Fruit fly (Drosophila melanogaster) whole organism, adult: ENCODE results near the gene mRRF1.

Experiments used
- CG11617 ChIP-seq: fragments of 200-800 bp; sonication (Bioruptor generic); optimal IDR thresholded peaks from 2 replicates; lab custom pipeline; 2017; ENCODE audit warnings: mild to moderate bottlenecking, missing biosample characterization, missing genetic modification reagents, missing genetic modification characterization
- CG12768 ChIP-seq: fragments of 200-800 bp; sonication (Bioruptor generic); optimal IDR thresholded peaks from 2 replicates; lab custom pipeline; 2017; ENCODE audit warnings: missing biosample characterization, missing genetic modification characterization, mild to moderate bottlenecking, moderate library complexity, missing genetic modification reagents
- CG14711 ChIP-seq: fragments of 200-800 bp; sonication (Bioruptor generic); optimal IDR thresholded peaks from 2 replicates; lab custom pipeline; 2018; ENCODE audit warnings: missing biosample characterization, mild to moderate bottlenecking, missing genetic modification characterization, moderate library complexity
- CG1620 ChIP-seq: fragments of 200-800 bp; sonication (Bioruptor generic); optimal IDR thresholded peaks from 2 replicates; lab custom pipeline; 2016; ENCODE audit warnings: missing biosample characterization, missing genetic modification characterization
- CG33017 ChIP-seq: fragments of 200-800 bp; sonication (Bioruptor generic); optimal IDR thresholded peaks from 2 replicates; lab custom pipeline; 2018; ENCODE audit warnings: missing biosample characterization, mild to moderate bottlenecking, missing genetic modification characterization, moderate library complexity
- CG5204 ChIP-seq: fragments of 200-800 bp; sonication (Bioruptor generic); optimal IDR thresholded peaks from 2 replicates; lab custom pipeline; 2016; ENCODE audit warnings: missing biosample characterization, missing genetic modification characterization
- CG7045 ChIP-seq: fragments of 200-800 bp; sonication (Bioruptor generic); optimal IDR thresholded peaks from 2 replicates; lab custom pipeline; 2017; ENCODE audit warnings: missing biosample characterization, mild to moderate bottlenecking, missing genetic modification characterization
- CG7101 ChIP-seq: fragments of 200-800 bp; sonication (Bioruptor generic); optimal IDR thresholded peaks from 2 replicates; lab custom pipeline; 2018; ENCODE audit warnings: missing biosample characterization, mild to moderate bottlenecking, missing genetic modification characterization, moderate library complexity
- Clk ChIP-seq: fragments of 200-800 bp; sonication (Bioruptor generic); optimal IDR thresholded peaks from 2 replicates; lab custom pipeline; 2017; ENCODE audit warnings: missing biosample characterization, missing genetic modification characterization
- Crg-1 ChIP-seq: fragments of 200-800 bp; sonication (Bioruptor generic); optimal IDR thresholded peaks from 2 replicates; lab custom pipeline; 2016; ENCODE audit warnings: missing biosample characterization, missing genetic modification characterization
- Hr96 ChIP-seq: fragments of 200-800 bp; sonication (Bioruptor generic); optimal IDR thresholded peaks from 2 replicates; lab custom pipeline; 2016; ENCODE audit warnings: missing biosample characterization, missing genetic modification characterization
- Mnt ChIP-seq: fragments of 200-800 bp; sonication (Bioruptor generic); optimal IDR thresholded peaks from 2 replicates; lab custom pipeline; 2016; ENCODE audit warnings: missing biosample characterization, mild to moderate bottlenecking, missing genetic modification characterization
- bab1 ChIP-seq: fragments of 200-800 bp; sonication (Bioruptor generic); optimal IDR thresholded peaks from 3 replicates; lab custom pipeline; 2019; ENCODE audit warnings: missing biosample characterization, mild to moderate bottlenecking, missing genetic modification characterization, moderate library complexity
- cic ChIP-seq: fragments of 200-800 bp; sonication (Bioruptor generic); optimal IDR thresholded peaks from 2 replicates; lab custom pipeline; 2017; ENCODE audit warnings: missing biosample characterization, mild to moderate bottlenecking, missing genetic modification characterization, moderate library complexity
- cnc ChIP-seq, 2 experiments: fragments of >200 bp; optimal IDR thresholded peaks; 2 replicates each; lab custom pipeline; 2017
- kay ChIP-seq: fragments of 200-800 bp; sonication (Bioruptor generic); peaks from one replicate; lab custom pipeline; 2016; ENCODE audit warnings: missing biosample characterization, missing genetic modification characterization, borderline replicate concordance
- ovo ChIP-seq: fragments of 200-800 bp; sonication (Bioruptor generic); optimal IDR thresholded peaks from 2 replicates; lab custom pipeline; 2016; ENCODE audit warnings: missing biosample characterization, missing genetic modification characterization
- pad ChIP-seq: fragments of 200-800 bp; sonication (Bioruptor generic); optimal IDR thresholded peaks from 3 replicates; lab custom pipeline; 2017; ENCODE audit warnings: missing biosample characterization, missing genetic modification characterization, mild to moderate bottlenecking, moderate library complexity, missing genetic modification reagents
- tj ChIP-seq: fragments of 200-800 bp; sonication (Bioruptor generic); optimal IDR thresholded peaks from 3 replicates; lab custom pipeline; 2017; ENCODE audit warnings: missing biosample characterization, mild to moderate bottlenecking, missing genetic modification characterization, moderate library complexity
- toe ChIP-seq: fragments of 200-800 bp; sonication (Bioruptor generic); optimal IDR thresholded peaks from 2 replicates; lab custom pipeline; 2016; ENCODE audit warnings: missing biosample characterization, missing genetic modification characterization

Gene mRRF1

DNA sequence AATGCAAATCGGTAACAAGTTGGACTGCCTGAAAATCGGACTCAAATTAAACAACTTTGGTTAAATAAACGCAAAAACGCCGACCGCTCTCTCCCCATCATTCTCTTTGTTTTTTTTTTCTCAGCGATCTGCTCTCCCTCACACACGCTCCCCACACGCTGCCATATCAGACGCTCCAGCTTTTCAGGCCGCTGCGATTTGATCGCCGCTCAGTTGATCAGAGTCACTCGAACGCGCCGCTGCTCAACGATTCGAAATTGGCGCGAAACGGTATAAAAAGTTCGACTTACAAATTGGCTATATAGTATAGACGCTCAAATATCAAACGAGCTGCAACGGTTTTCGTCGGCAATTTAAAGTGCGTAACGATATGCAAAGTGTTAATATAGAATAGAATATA is 23.9 kb upstream of the mRRF1 start:
- TF ChIP-seq CG33017 (no peak), CG12768 (peak; percentile 40), Crg-1 (GFP tag; lab: Kevin White, UChicago) (no peak), Mnt (GFP tag; lab: Kevin White, UChicago) (peak; percentile 30), toe (no peak), Hr96 (GFP tag; lab: Kevin White, UChicago) (peak; percentile 1), cnc (optimal IDR thresholded peaks at IDR 0.05; lab: Kevin White, UChicago) (no peak), bab1 (no peak)

DNA sequence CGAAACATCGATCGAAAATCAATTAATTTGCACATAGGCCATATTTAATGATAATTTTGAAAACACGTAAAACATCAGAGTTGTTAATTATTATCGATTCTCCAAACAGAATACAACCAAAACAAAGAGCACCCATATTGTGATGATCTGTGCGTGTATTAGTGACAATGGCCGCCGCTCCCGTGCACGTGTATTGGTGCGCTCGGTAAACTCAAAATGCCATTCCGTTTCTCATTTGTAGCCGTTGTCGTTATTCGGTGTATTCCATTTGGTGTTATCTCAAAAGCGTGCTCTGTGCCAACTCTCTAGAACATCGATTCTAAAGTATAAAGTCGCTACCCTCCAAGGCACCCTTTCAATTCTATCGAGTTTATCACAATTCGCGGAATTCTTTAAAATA is 23.3 kb upstream of the mRRF1 start:
- TF ChIP-seq ovo (GFP tag; lab: Kevin White, UChicago) (no peak), cic (peak; percentile 21), CG12768 (peak; percentile 2)

DNA sequence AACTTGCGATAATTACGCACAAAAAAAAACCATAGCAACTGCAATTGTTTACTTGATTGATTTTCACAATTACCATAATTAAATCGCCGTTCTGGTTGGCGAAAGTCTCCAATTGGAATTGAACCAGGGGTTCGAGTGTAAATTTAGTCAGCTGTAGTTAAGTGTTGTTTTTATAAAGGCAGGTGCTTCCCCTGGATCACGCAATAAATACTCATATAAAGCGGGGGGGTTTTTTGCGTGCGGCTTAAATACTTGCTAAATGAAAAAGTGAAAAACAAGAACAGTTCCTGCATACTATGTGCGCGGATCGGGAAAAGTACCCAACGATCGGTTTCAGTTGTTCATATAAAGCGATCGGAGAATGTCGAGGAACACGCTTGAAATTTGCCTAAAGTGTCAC is 20.2 kb upstream of the mRRF1 start:
- TF ChIP-seq CG12768 (peak; percentile 42), CG14711 (tag; lab: Kevin White, UChicago) (no peak), CG33017 (no peak)

DNA sequence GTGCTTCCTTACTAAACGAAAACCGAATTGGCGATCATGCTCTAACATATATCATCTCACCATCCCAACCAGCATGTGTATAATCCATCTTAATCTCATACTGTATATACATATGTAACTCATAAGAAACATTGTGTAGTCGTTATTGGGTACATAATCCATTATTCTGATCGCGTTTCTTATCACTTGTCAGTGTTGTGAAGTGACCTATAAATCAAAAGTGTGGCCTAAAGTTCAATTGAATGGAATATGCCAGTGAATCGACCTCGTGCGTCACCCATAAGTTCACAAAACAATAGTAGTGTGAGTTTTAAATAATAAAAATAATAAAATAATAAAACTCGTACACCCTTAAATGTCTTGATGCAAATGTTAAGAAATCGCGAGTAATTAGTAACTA is 19.0 kb upstream of the mRRF1 start:
- TF ChIP-seq CG14711 (tag; lab: Kevin White, UChicago) (no peak), Crg-1 (GFP tag; lab: Kevin White, UChicago) (no peak), CG33017 (no peak), cic (no peak), Mnt (GFP tag; lab: Kevin White, UChicago) (no peak), pad (GFP tag; lab: Kevin White, UChicago) (no peak), CG7101 (tag; lab: Kevin White, UChicago) (no peak), CG11617 (no peak), Clk (GFP tag; lab: Kevin White, UChicago) (no peak), CG1620 (GFP tag; lab: Kevin White, UChicago) (no peak), toe (no peak), CG12768 (no peak), ovo (GFP tag; lab: Kevin White, UChicago) (no peak), CG7045 (GFP tag; lab: Kevin White, UChicago) (no peak), bab1 (no peak), tj (GFP tag; lab: Kevin White, UChicago) (no peak), Hr96 (GFP tag; lab: Kevin White, UChicago) (no peak), kay (no peak), CG5204 (GFP tag; lab: Kevin White, UChicago) (no peak), cnc (optimal IDR thresholded peaks at IDR 0.05; lab: Kevin White, UChicago) (no peak)

DNA sequence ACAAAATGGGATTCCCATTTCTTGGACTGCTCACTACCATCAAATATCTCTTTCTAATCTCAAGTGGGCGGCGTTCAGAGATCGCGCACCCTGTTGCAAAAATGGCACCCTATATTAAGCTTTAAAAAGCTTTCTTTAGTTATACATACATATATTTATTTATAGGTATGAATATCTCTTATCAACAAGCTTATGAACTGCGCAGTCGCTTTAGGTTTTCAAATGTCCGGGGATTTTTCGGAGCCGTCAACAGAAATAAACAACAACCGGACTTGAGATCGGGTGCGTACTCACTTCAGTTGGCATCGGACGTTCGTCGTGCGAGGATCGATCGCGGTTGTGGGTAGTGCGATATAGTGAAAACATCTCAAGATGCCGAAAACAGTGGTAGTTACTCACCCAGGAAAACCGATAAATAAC is 14.8 kb upstream of the mRRF1 start, which contains the start of gene PGRP-LF:
Gene PGRP-LF, plus strand, starts transcription at position 296 of the 420 bp plus-strand sequence.
- TF ChIP-seq CG1620 (GFP tag; lab: Kevin White, UChicago): no peak
- TF ChIP-seq CG12768: peak; percentile 85
- no peak for TF ChIP-seq pad (GFP tag; lab: Kevin White, UChicago)
- no peak for TF ChIP-seq cnc (optimal IDR thresholded peaks at IDR 0.05; lab: Kevin White, UChicago)
- peak; percentile 5 for TF ChIP-seq Clk (GFP tag; lab: Kevin White, UChicago)
- TF ChIP-seq Crg-1 (GFP tag; lab: Kevin White, UChicago): no peak
- TF ChIP-seq kay: peak; percentile 99
- peak; percentile 92 for TF ChIP-seq cic
- TF ChIP-seq tj (GFP tag; lab: Kevin White, UChicago): no peak
- TF ChIP-seq Hr96 (GFP tag; lab: Kevin White, UChicago): peak; percentile 36
- peak; percentile 7 for TF ChIP-seq CG11617
- peak; percentile 24 for TF ChIP-seq bab1
- no peak for TF ChIP-seq CG14711 (tag; lab: Kevin White, UChicago)
- no peak for TF ChIP-seq CG7045 (GFP tag; lab: Kevin White, UChicago)
- TF ChIP-seq Mnt (GFP tag; lab: Kevin White, UChicago): peak; percentile 60
- TF ChIP-seq toe: peak; percentile 50
- TF ChIP-seq ovo (GFP tag; lab: Kevin White, UChicago): no peak
- peak; percentile 54 for TF ChIP-seq CG7101 (tag; lab: Kevin White, UChicago)
- peak; percentile 38 for TF ChIP-seq CG5204 (GFP tag; lab: Kevin White, UChicago)
- peak; percentile 74 for TF ChIP-seq CG33017

DNA sequence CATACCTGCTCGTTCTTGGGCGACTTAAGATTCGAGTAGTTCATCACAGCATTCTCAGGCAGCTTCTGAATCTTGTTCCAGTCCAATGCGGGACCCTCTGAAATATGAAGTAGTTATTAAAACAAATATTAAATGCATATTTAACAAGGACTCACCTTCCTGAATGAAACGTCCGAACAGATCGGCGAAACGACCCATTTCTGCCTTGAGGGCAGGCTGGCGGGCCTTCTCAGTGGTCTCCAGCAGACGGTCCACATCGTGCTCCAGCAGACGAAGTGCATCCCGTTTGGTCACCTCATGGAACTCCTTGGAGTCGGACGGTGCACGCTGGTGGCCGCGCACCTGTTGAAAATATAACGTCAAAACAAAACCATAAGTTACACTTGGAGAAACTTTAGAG is 10.4 kb upstream of the mRRF1 start, which contains the start of gene CG32040:
Gene CG32040, plus strand, starts transcription at position 301 of the 400 bp plus-strand sequence.
- TF ChIP-seq CG7045 (GFP tag; lab: Kevin White, UChicago) (no peak), CG1620 (GFP tag; lab: Kevin White, UChicago) (no peak), bab1 (no peak), CG33017 (no peak), CG12768 (no peak), kay (no peak), cic (no peak), pad (GFP tag; lab: Kevin White, UChicago) (no peak), Mnt (GFP tag; lab: Kevin White, UChicago) (no peak), CG5204 (GFP tag; lab: Kevin White, UChicago) (no peak), Crg-1 (GFP tag; lab: Kevin White, UChicago) (no peak), toe (no peak), CG7101 (tag; lab: Kevin White, UChicago) (no peak)

DNA sequence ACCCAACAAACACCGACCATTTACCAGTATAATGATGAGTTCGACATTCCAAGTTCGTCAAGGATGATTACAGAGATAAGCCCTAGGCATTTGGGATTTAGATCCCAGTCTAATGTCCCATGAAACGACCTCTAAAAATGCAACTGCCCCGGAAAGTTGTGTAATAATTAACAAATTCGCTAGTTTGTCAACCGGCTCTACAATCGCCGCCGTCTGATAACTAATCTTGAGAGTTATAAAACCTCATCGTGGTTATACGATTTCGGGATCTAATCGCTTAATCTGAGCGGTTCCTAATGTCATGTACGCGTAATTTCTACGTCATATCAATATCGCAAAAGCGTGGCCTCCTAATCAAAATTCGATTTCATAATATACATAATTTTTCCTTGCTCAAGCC is 8.6 kb upstream of the mRRF1 start:
- TF ChIP-seq cic (peak; percentile 57), CG7045 (GFP tag; lab: Kevin White, UChicago) (no peak), kay (peak; percentile 83), CG33017 (no peak), CG12768 (no peak), CG5204 (GFP tag; lab: Kevin White, UChicago) (no peak), CG7101 (tag; lab: Kevin White, UChicago) (no peak), tj (GFP tag; lab: Kevin White, UChicago) (no peak), Hr96 (GFP tag; lab: Kevin White, UChicago) (no peak), Crg-1 (GFP tag; lab: Kevin White, UChicago) (no peak), Clk (GFP tag; lab: Kevin White, UChicago) (no peak), pad (GFP tag; lab: Kevin White, UChicago) (no peak), ovo (GFP tag; lab: Kevin White, UChicago) (no peak), toe (no peak), bab1 (no peak), CG11617 (no peak), cnc (optimal IDR thresholded peaks at IDR 0.05; lab: Kevin White, UChicago) (no peak), CG1620 (GFP tag; lab: Kevin White, UChicago) (no peak), Mnt (GFP tag; lab: Kevin White, UChicago) (peak; percentile 3), CG14711 (tag; lab: Kevin White, UChicago) (no peak)
